Worm (Caenorhabditis elegans): Measurements from ENCODE around the gene Y49E10.4.

DNA sequence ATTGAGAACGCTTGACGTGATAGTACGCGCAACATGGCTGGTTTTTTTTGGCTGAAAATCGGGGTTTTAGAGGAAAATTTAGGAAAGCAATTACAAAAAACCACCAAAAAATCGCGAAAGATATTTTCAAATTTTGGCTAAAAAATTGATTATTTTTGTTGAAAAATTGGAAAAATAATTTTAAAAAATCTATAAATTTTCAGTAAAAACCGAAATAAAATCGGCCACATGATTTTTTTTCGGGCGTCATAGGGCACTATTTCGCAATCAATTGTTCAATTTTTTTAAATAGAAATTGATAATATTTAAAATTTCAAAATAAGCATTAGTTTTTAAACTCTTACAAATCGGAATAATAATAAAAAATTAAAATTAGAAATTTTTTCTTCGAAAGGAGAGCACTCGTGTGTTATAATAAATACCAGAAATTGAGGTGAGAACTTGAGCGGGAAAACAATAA lies 9.8 kb downstream of the Y49E10.4 start, which contains the start of gene glrx-5:
- TF ChIP-seq snpc-4 (tag; optimal IDR thresholded peaks at IDR 0.05) (no peak), sox-4 (tag; optimal IDR thresholded peaks at IDR 0.05) (no peak)

All from whole organism, L1 larva.